Fruit fly (Drosophila melanogaster) whole organism, embryonic: ENCODE measurements around the gene dsd.
A peak's percentile ranks its signal among the peaks of the same experiment; 100 is the strongest.

Experiments
- ATbp ChIP-seq: fragments of 200-800 bp; sonication (Bioruptor generic); optimal IDR thresholded peaks from 2 replicates; lab custom pipeline; 2017; ENCODE audit warnings: missing biosample characterization, mild to moderate bottlenecking, missing genetic modification characterization, missing genetic modification reagents
- Abd-B ChIP-seq: fragments of 200-800 bp; sonication (Bioruptor generic); optimal IDR thresholded peaks from 2 replicates; lab custom pipeline; 2018; ENCODE audit warnings: missing biosample characterization, mild to moderate bottlenecking, missing genetic modification characterization, moderate library complexity
- BEAF-32 ChIP-seq: fragments of 200-800 bp; sonication (Bioruptor generic); optimal IDR thresholded peaks from 3 replicates; lab custom pipeline; 2017; ENCODE audit warnings: missing biosample characterization, missing genetic modification characterization, mild to moderate bottlenecking, moderate library complexity, missing genetic modification reagents
- CG11696 ChIP-seq: fragments of 200-800 bp; sonication (Bioruptor generic); IDR thresholded peaks from 2 replicates; pipeline ENCODE4 v1.3.6; 2022; ENCODE audit warnings: missing biosample characterization, missing genetic modification characterization
- CG12299 ChIP-seq: fragments of 200-800 bp; sonication (Bioruptor generic); optimal IDR thresholded peaks from 2 replicates; lab custom pipeline; 2018; ENCODE audit warnings: missing biosample characterization, mild to moderate bottlenecking, missing genetic modification characterization
- CG12659 ChIP-seq: fragments of 200-800 bp; sonication (Bioruptor generic); optimal IDR thresholded peaks from 3 replicates; lab custom pipeline; 2017; ENCODE audit warnings: mild to moderate bottlenecking, missing biosample characterization, missing genetic modification reagents, missing genetic modification characterization
- CG14050 ChIP-seq: fragments of 200-800 bp; sonication (Bioruptor generic); IDR thresholded peaks from 3 replicates; pipeline ENCODE4 v1.3.6; 2022; ENCODE audit warnings: missing biosample characterization, missing genetic modification characterization
- CG15011 ChIP-seq: fragments of 200-800 bp; sonication (Bioruptor generic); optimal IDR thresholded peaks from 3 replicates; lab custom pipeline; 2018; ENCODE audit warnings: missing biosample characterization, mild to moderate bottlenecking, missing genetic modification characterization
- CG16863 ChIP-seq: fragments of 200-800 bp; sonication (Bioruptor generic); optimal IDR thresholded peaks from 3 replicates; lab custom pipeline; 2016; ENCODE audit warnings: missing biosample characterization, missing genetic modification characterization
- CG18599 ChIP-seq: fragments of 200-800 bp; sonication (Bioruptor generic); optimal IDR thresholded peaks from 3 replicates; lab custom pipeline; 2017; ENCODE audit warnings: missing biosample characterization, missing genetic modification characterization, mild to moderate bottlenecking, moderate library complexity, missing genetic modification reagents
- CG2889 ChIP-seq: fragments of 200-800 bp; sonication (Bioruptor generic); IDR thresholded peaks from 3 replicates; pipeline ENCODE4 v1.3.6; 2022; ENCODE audit warnings: missing biosample characterization, missing genetic modification characterization
- CG42726 ChIP-seq: fragments of 200-800 bp; sonication (Bioruptor generic); IDR thresholded peaks from 2 replicates; pipeline ENCODE4 v1.3.6; 2022; ENCODE audit warnings: missing biosample characterization, missing genetic modification characterization; ENCODE audit not compliant: partially characterized antibody
- CG4730 ChIP-seq: fragments of 200-800 bp; sonication (Bioruptor generic); IDR thresholded peaks from 2 replicates; pipeline ENCODE4 v1.3.6; 2022; ENCODE audit warnings: missing biosample characterization, missing genetic modification characterization
- CG6683 ChIP-seq: fragments of 200-800 bp; sonication (Bioruptor generic); optimal IDR thresholded peaks from 2 replicates; lab custom pipeline; 2017; ENCODE audit warnings: missing biosample characterization, mild to moderate bottlenecking, missing genetic modification characterization, missing genetic modification reagents
- CG7357 ChIP-seq: fragments of 200-800 bp; sonication (Bioruptor generic); IDR thresholded peaks from 3 replicates; pipeline ENCODE4 v1.3.6; 2022; ENCODE audit warnings: missing biosample characterization, missing genetic modification characterization
- CG7839 ChIP-seq: fragments of 200-800 bp; sonication (Bioruptor generic); optimal IDR thresholded peaks from 3 replicates; lab custom pipeline; 2018; ENCODE audit warnings: missing biosample characterization, mild to moderate bottlenecking, missing genetic modification characterization, moderate library complexity
- CG7928 ChIP-seq: fragments of 200-800 bp; sonication (Bioruptor generic); optimal IDR thresholded peaks from 2 replicates; lab custom pipeline; 2017; ENCODE audit warnings: missing biosample characterization, mild to moderate bottlenecking, missing genetic modification characterization
- CG8290 ChIP-seq, 3 experiments: fragments of 200-800 bp; sonication (Bioruptor generic); optimal IDR thresholded peaks; 2 replicates each; lab custom pipeline; 2016 to 2019; ENCODE audit warnings: missing biosample characterization in 3 of 3, missing genetic modification characterization in 3 of 3, mild to moderate bottlenecking in 2 of 3, moderate library complexity in 1 of 3
- CG9609 ChIP-seq: fragments of 200-800 bp; sonication (Bioruptor generic); optimal IDR thresholded peaks from 3 replicates; lab custom pipeline; 2016; ENCODE audit warnings: missing biosample characterization, missing genetic modification characterization
- CG9727 ChIP-seq: fragments of 200-800 bp; sonication (Bioruptor generic); optimal IDR thresholded peaks from 3 replicates; lab custom pipeline; 2017; ENCODE audit warnings: missing biosample characterization, mild to moderate bottlenecking, missing genetic modification characterization
- CHES-1-like ChIP-seq: fragments of 200-800 bp; sonication (Bioruptor generic); optimal IDR thresholded peaks from 2 replicates; lab custom pipeline; 2016; ENCODE audit warnings: missing biosample characterization, missing genetic modification characterization
- Dbx ChIP-seq: fragments of 200-800 bp; sonication (Bioruptor generic); IDR thresholded peaks from 3 replicates; pipeline ENCODE4 v1.3.6; 2022; ENCODE audit warnings: missing biosample characterization, missing genetic modification characterization
- HLH3B ChIP-seq: fragments of 200-800 bp; sonication (Bioruptor generic); IDR thresholded peaks from 2 replicates; pipeline ENCODE4 v1.3.6; 2022; ENCODE audit warnings: missing biosample characterization, missing genetic modification characterization
- Hey ChIP-seq: fragments of 200-800 bp; sonication (Bioruptor generic); optimal IDR thresholded peaks from 3 replicates; lab custom pipeline; 2018; ENCODE audit warnings: missing biosample characterization, mild to moderate bottlenecking, missing genetic modification characterization
- Kr ChIP-seq: fragments of 200-800 bp; sonication (Bioruptor generic); optimal IDR thresholded peaks from 2 replicates; lab custom pipeline; 2017; ENCODE audit warnings: missing biosample characterization, mild to moderate bottlenecking, missing genetic modification characterization
- MESR4 ChIP-seq: fragments of 200-800 bp; sonication (Bioruptor generic); optimal IDR thresholded peaks from 2 replicates; lab custom pipeline; 2018; ENCODE audit warnings: missing biosample characterization, mild to moderate bottlenecking, missing genetic modification characterization, moderate library complexity
- Mad ChIP-seq: fragments of 200-800 bp; sonication (Bioruptor generic); optimal IDR thresholded peaks from 2 replicates; lab custom pipeline; 2016; ENCODE audit warnings: missing biosample characterization, missing genetic modification characterization
- Nf-YB ChIP-seq: fragments of 200-800 bp; sonication (Bioruptor generic); optimal IDR thresholded peaks from 3 replicates; lab custom pipeline; 2019; ENCODE audit warnings: missing biosample characterization, mild to moderate bottlenecking, missing genetic modification characterization, moderate library complexity
- NfI ChIP-seq: fragments of 200-800 bp; sonication (Bioruptor generic); optimal IDR thresholded peaks from 3 replicates; lab custom pipeline; 2018; ENCODE audit warnings: missing biosample characterization, mild to moderate bottlenecking, missing genetic modification characterization, moderate library complexity
- Optix ChIP-seq: fragments of 200-800 bp; sonication (Bioruptor generic); IDR thresholded peaks from 3 replicates; pipeline ENCODE4 v1.3.6; 2022; ENCODE audit warnings: missing biosample characterization, missing genetic modification characterization
- Ptx1 ChIP-seq: fragments of 200-800 bp; sonication (Bioruptor generic); IDR thresholded peaks from 2 replicates; pipeline ENCODE4 v1.3.6; 2022; ENCODE audit warnings: missing biosample characterization, missing genetic modification characterization
- Ravus ChIP-seq: fragments of 200-800 bp; sonication (Bioruptor generic); IDR thresholded peaks from 2 replicates; pipeline ENCODE4 v1.3.6; 2022; ENCODE audit warnings: missing biosample characterization, missing genetic modification characterization
- Trl ChIP-seq, 3 experiments: fragments of >200 bp in 2 of 3; fragments of 200-800 bp in 1 of 3; sonication (Bioruptor generic) in 1 of 3; optimal IDR thresholded peaks; 2 replicates in 1 of 3; 3 replicates in 2 of 3; lab custom pipeline; 2016 to 2017; ENCODE audit warnings: missing biosample characterization in 1 of 3, missing genetic modification characterization in 1 of 3
- cad ChIP-seq: fragments of >200 bp; optimal IDR thresholded peaks from 2 replicates; lab custom pipeline; 2017; ENCODE audit warnings: missing biosample characterization, missing genetic modification characterization
- croc ChIP-seq: fragments of 200-800 bp; sonication (Bioruptor generic); conservative IDR thresholded peaks from 3 replicates; pipeline ENCODE4 v1.3.6; 2022; ENCODE audit warnings: missing biosample characterization, missing genetic modification characterization
- cwo ChIP-seq: fragments of 200-800 bp; sonication (Bioruptor generic); optimal IDR thresholded peaks from 3 replicates; lab custom pipeline; 2017; ENCODE audit warnings: missing biosample characterization, missing genetic modification characterization, mild to moderate bottlenecking, moderate library complexity, missing genetic modification reagents
- exex ChIP-seq: fragments of 200-800 bp; sonication (Bioruptor generic); optimal IDR thresholded peaks from 4 replicates; lab custom pipeline; 2018; ENCODE audit warnings: missing biosample characterization, mild to moderate bottlenecking, missing genetic modification characterization, moderate library complexity
- eyg ChIP-seq: fragments of 200-800 bp; sonication (Bioruptor generic); optimal IDR thresholded peaks from 3 replicates; lab custom pipeline; 2016; ENCODE audit warnings: missing biosample characterization, missing genetic modification characterization
- gce ChIP-seq: fragments of 200-800 bp; sonication (Bioruptor generic); IDR thresholded peaks from 3 replicates; pipeline ENCODE4 v1.3.6; 2022; ENCODE audit warnings: missing biosample characterization, missing genetic modification characterization
- grau ChIP-seq: fragments of 200-800 bp; optimal IDR thresholded peaks from 3 replicates; lab custom pipeline; 2019; ENCODE audit warnings: missing biosample characterization, mild to moderate bottlenecking, missing genetic modification characterization, moderate library complexity
- insv ChIP-seq, 2 experiments: fragments of 200-800 bp; sonication (Bioruptor generic); optimal IDR thresholded peaks; 3 replicates each; lab custom pipeline; 2016 to 2018; ENCODE audit warnings: missing biosample characterization in 2 of 2, missing genetic modification characterization in 2 of 2
- pb ChIP-seq: fragments of 200-800 bp; sonication (Bioruptor generic); optimal IDR thresholded peaks from 3 replicates; lab custom pipeline; 2016; ENCODE audit warnings: missing biosample characterization, missing genetic modification characterization
- pho ChIP-seq: fragments of 200-800 bp; sonication (Bioruptor generic); optimal IDR thresholded peaks from 2 replicates; lab custom pipeline; 2016; ENCODE audit warnings: missing biosample characterization, missing genetic modification characterization
- pros ChIP-seq: fragments of 200-800 bp; sonication (Bioruptor generic); optimal IDR thresholded peaks from 3 replicates; lab custom pipeline; 2019; ENCODE audit warnings: missing biosample characterization, mild to moderate bottlenecking, missing genetic modification characterization, moderate library complexity
- pum ChIP-seq: fragments of 200-800 bp; sonication (Bioruptor generic); optimal IDR thresholded peaks from 2 replicates; lab custom pipeline; 2016; ENCODE audit warnings: missing biosample characterization, missing genetic modification characterization
- sens ChIP-seq: fragments of 200-800 bp; sonication (Bioruptor generic); peaks from one replicate; lab custom pipeline; 2016; ENCODE audit warnings: missing biosample characterization, missing genetic modification characterization
- sisA ChIP-seq: fragments of 200-800 bp; sonication (Bioruptor generic); IDR thresholded peaks from 2 replicates; pipeline ENCODE4 v1.3.6; 2022; ENCODE audit warnings: missing biosample characterization, missing genetic modification characterization
- slp2 ChIP-seq: fragments of 200-800 bp; sonication (Bioruptor generic); optimal IDR thresholded peaks from 2 replicates; lab custom pipeline; 2016; ENCODE audit warnings: missing biosample characterization, missing genetic modification characterization
- yki ChIP-seq: fragments of >200 bp; optimal IDR thresholded peaks from 3 replicates; lab custom pipeline; 2018
- zen2 ChIP-seq: fragments of 200-800 bp; sonication (Bioruptor generic); IDR thresholded peaks from 3 replicates; pipeline ENCODE4 v1.3.6; 2022; ENCODE audit warnings: missing biosample characterization, missing genetic modification characterization; ENCODE audit not compliant: partially characterized antibody
- zfh1 ChIP-seq: fragments of 200-800 bp; sonication (Bioruptor generic); IDR thresholded peaks from 3 replicates; pipeline ENCODE4 v1.3.6; 2022; ENCODE audit warnings: missing biosample characterization, missing genetic modification characterization
- zfh2 ChIP-seq: fragments of 200-800 bp; sonication (Bioruptor generic); optimal IDR thresholded peaks from 2 replicates; lab custom pipeline; 2016; ENCODE audit warnings: missing biosample characterization, missing genetic modification characterization

Gene dsd

DNA sequence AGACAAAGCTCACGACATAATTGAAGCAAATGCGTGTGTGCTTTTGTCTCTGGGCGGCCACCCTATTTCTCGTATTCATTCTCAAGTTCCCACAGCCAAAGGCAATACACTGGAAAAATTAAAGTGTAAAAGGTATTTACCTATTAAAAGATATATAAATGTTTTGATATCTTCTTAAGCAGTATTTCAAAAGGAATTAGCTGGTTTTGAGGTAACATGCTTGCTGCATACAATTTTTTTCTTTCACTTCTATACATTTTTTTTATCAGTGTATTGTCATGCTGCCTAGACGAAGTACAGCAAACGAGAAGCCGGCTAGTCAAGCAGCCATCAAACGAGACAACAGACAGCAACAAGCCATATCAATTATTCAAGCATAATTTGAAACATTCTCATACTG, 6.6 kb upstream of the dsd start (continued):
- no peak for TF ChIP-seq slp2 (GFP tag; lab: Kevin White, UChicago)
- TF ChIP-seq CG12299: no peak
- no peak for TF ChIP-seq CG6683 (GFP tag; lab: Kevin White, UChicago)
- TF ChIP-seq CG42726 (GFP tag; lab: Robert Waterston, UW): no peak
- TF ChIP-seq CG16863 (GFP tag; lab: Kevin White, UChicago): no peak
- TF ChIP-seq zfh2 (GFP tag; lab: Kevin White, UChicago): no peak
- TF ChIP-seq Mad: no peak
- peak; percentile 76 for TF ChIP-seq CG18599
- TF ChIP-seq pho (GFP tag; lab: Kevin White, UChicago): no peak
- no peak for TF ChIP-seq Optix (GFP tag; lab: Robert Waterston, UW)
- TF ChIP-seq yki (lab: Kevin White, UChicago): no peak
- no peak for TF ChIP-seq Ptx1 (GFP tag; lab: Robert Waterston, UW)
- no peak for TF ChIP-seq Hey (tag; lab: Kevin White, UChicago)
- TF ChIP-seq CG14050: no peak
- no peak for TF ChIP-seq CG4730
- TF ChIP-seq Trl (optimal IDR thresholded peaks at IDR 0.05; lab: Kevin White, UChicago): no peak
- no peak for TF ChIP-seq Trl (GFP tag; optimal IDR thresholded peaks at IDR 0.05; lab: Kevin White, UChicago)
- no peak for TF ChIP-seq pb (GFP tag; lab: Kevin White, UChicago)
- no peak for TF ChIP-seq CG7928 (GFP tag; lab: Kevin White, UChicago)
- TF ChIP-seq croc: no peak
- no peak for TF ChIP-seq zen2
- no peak for TF ChIP-seq Ravus (GFP tag; lab: Robert Waterston, UW)
- TF ChIP-seq zfh1: no peak
- TF ChIP-seq CG9609: no peak
- no peak for TF ChIP-seq CG2889 (GFP tag; lab: Robert Waterston, UW)
- peak; percentile 5 for TF ChIP-seq CG7839 (tag; lab: Kevin White, UChicago)
- no peak for TF ChIP-seq CG15011 (GFP tag; lab: Kevin White, UChicago)
- no peak for TF ChIP-seq CG9727 (GFP tag; lab: Kevin White, UChicago)
- TF ChIP-seq CG11696: no peak
- TF ChIP-seq HLH3B (GFP tag; lab: Robert Waterston, UW): no peak
- TF ChIP-seq BEAF-32: no peak
- no peak for TF ChIP-seq NfI
- TF ChIP-seq sisA (GFP tag; lab: Robert Waterston, UW): no peak
- TF ChIP-seq pros (GFP tag; lab: Kevin White, UChicago): no peak
- TF ChIP-seq gce (GFP tag; lab: Robert Waterston, UW): no peak
- no peak for TF ChIP-seq CG8290 (GFP tag; optimal IDR thresholded peaks at IDR 0.05; lab: Kevin White, UChicago)
- TF ChIP-seq CG8290 (tag; optimal IDR thresholded peaks at IDR 0.05; lab: Kevin White, UChicago): no peak
- no peak for TF ChIP-seq CG12659
- no peak for TF ChIP-seq insv (GFP tag; optimal IDR thresholded peaks at IDR 0.05; lab: Kevin White, UChicago)
- TF ChIP-seq grau (tag; lab: Kevin White, UChicago): peak; percentile 8
- no peak for TF ChIP-seq pum (GFP tag; lab: Kevin White, UChicago)
- peak; percentile 42 for TF ChIP-seq cwo
- TF ChIP-seq CHES-1-like (GFP tag; lab: Kevin White, UChicago): no peak
- TF ChIP-seq Dbx (GFP tag; lab: Robert Waterston, UW): 0 out of 3 replicates have a peak, but pooled peaks have one; percentile 24
- no peak for TF ChIP-seq Kr (GFP tag; lab: Kevin White, UChicago)
- TF ChIP-seq exex (tag; lab: Kevin White, UChicago): peak; percentile 9
- peak; percentile 63 for TF ChIP-seq sens
- no peak for TF ChIP-seq Nf-YB (GFP tag; lab: Kevin White, UChicago)
- no peak for TF ChIP-seq eyg
- no peak for TF ChIP-seq Abd-B (GFP tag; lab: Kevin White, UChicago)
- TF ChIP-seq CG7357 (GFP tag; lab: Robert Waterston, UW): no peak
- no peak for TF ChIP-seq MESR4
- TF ChIP-seq cad (GFP tag; lab: Kevin White, UChicago): no peak
- no peak for TF ChIP-seq ATbp
